Worm (Caenorhabditis elegans) whole organism, L3 larva: Measurements from ENCODE around the gene F20E11.17.

Experiments used
- R02D3.7 ChIP-seq: fragments of 150-350 bp; optimal IDR thresholded peaks from 2 replicates; lab custom pipeline; 2014; ENCODE audit warnings: missing biosample characterization, missing genetic modification characterization
- ZK546.5 ChIP-seq: sonication (generic microtip); optimal IDR thresholded peaks from 2 replicates; lab custom pipeline; 2017; ENCODE audit warnings: missing biosample characterization, missing genetic modification characterization
- aly-2 ChIP-seq: fragments of 150-350 bp; optimal IDR thresholded peaks from 2 replicates; lab custom pipeline; 2014; ENCODE audit warnings: missing biosample characterization, missing genetic modification characterization
- ceh-28 ChIP-seq: fragments of 150-350 bp; optimal IDR thresholded peaks from 2 replicates; lab custom pipeline; 2014; ENCODE audit warnings: missing biosample characterization, missing genetic modification reagents, missing genetic modification characterization
- ceh-9 ChIP-seq: sonication (generic microtip); optimal IDR thresholded peaks from 2 replicates; lab custom pipeline; 2018; ENCODE audit warnings: missing biosample characterization, missing genetic modification characterization
- daf-12 ChIP-seq: fragments of 150-350 bp; optimal IDR thresholded peaks from 2 replicates; lab custom pipeline; 2014; ENCODE audit warnings: missing biosample characterization, missing genetic modification reagents, missing genetic modification characterization
- egl-5 ChIP-seq: fragments of 150-350 bp; optimal IDR thresholded peaks from 2 replicates; lab custom pipeline; 2017; ENCODE audit warnings: missing biosample characterization, missing genetic modification reagents, missing genetic modification characterization, inconsistent platforms
- elt-2 ChIP-seq: sonication (generic microtip); optimal IDR thresholded peaks from 2 replicates; lab custom pipeline; 2016; ENCODE audit warnings: missing genetic modification reagents, mild to moderate bottlenecking, missing genetic modification characterization, missing compliant biosample characterization
- eor-1 ChIP-seq, 2 experiments: fragments of 150-350 bp; optimal IDR thresholded peaks; 2 replicates each; lab custom pipeline; 2014 to 2018; ENCODE audit warnings: missing biosample characterization in 2 of 2, missing genetic modification characterization in 2 of 2
- fkh-2 ChIP-seq: fragments of 150-350 bp; optimal IDR thresholded peaks from 2 replicates; lab custom pipeline; 2014; ENCODE audit warnings: missing biosample characterization, missing genetic modification reagents, missing genetic modification characterization
- fos-1 ChIP-seq: fragments of 150-350 bp; optimal IDR thresholded peaks from 2 replicates; lab custom pipeline; 2014; ENCODE audit warnings: missing biosample characterization, missing genetic modification characterization
- hmg-11 ChIP-seq: sonication (generic microtip); optimal IDR thresholded peaks from 2 replicates; lab custom pipeline; 2016; ENCODE audit warnings: missing genetic modification characterization, missing compliant biosample characterization
- jun-1 ChIP-seq: fragments of 150-350 bp; optimal IDR thresholded peaks from 2 replicates; lab custom pipeline; 2014; ENCODE audit warnings: missing biosample characterization, missing genetic modification reagents, missing genetic modification characterization
- lin-15B ChIP-seq: fragments of 150-350 bp; optimal IDR thresholded peaks from 2 replicates; lab custom pipeline; 2014; ENCODE audit warnings: missing biosample characterization, missing genetic modification characterization
- mdl-1 ChIP-seq: fragments of 150-350 bp; optimal IDR thresholded peaks from 2 replicates; lab custom pipeline; 2014; ENCODE audit warnings: missing biosample characterization, missing genetic modification characterization
- mml-1 ChIP-seq: fragments of 150-350 bp; sonication (generic microtip); optimal IDR thresholded peaks from 3 replicates; lab custom pipeline; 2014; ENCODE audit warnings: missing biosample characterization, missing genetic modification characterization
- nhr-11 ChIP-seq: fragments of 150-350 bp; optimal IDR thresholded peaks from 2 replicates; lab custom pipeline; 2014; ENCODE audit warnings: missing biosample characterization, missing genetic modification characterization
- nhr-12 ChIP-seq: fragments of 150-350 bp; optimal IDR thresholded peaks from 2 replicates; lab custom pipeline; 2014; ENCODE audit warnings: missing biosample characterization, missing genetic modification characterization
- nhr-23 ChIP-seq: fragments of 150-350 bp; optimal IDR thresholded peaks from 2 replicates; lab custom pipeline; 2014; ENCODE audit warnings: missing biosample characterization, missing genetic modification reagents, missing genetic modification characterization
- nhr-237 ChIP-seq: fragments of 150-350 bp; optimal IDR thresholded peaks from 2 replicates; lab custom pipeline; 2014; ENCODE audit warnings: missing biosample characterization, missing genetic modification characterization
- nhr-25 ChIP-seq: sonication (generic microtip); optimal IDR thresholded peaks from 2 replicates; lab custom pipeline; 2017; ENCODE audit warnings: missing biosample characterization, missing genetic modification characterization
- nhr-28 ChIP-seq: fragments of 150-350 bp; optimal IDR thresholded peaks from 2 replicates; lab custom pipeline; 2014; ENCODE audit warnings: missing biosample characterization, missing genetic modification characterization
- nhr-43 ChIP-seq: sonication (generic microtip); optimal IDR thresholded peaks from 2 replicates; lab custom pipeline; 2016; ENCODE audit warnings: mild to moderate bottlenecking, missing genetic modification characterization, missing compliant biosample characterization; ENCODE audit not compliant: poor library complexity, severe bottlenecking
- nhr-67 ChIP-seq: fragments of 150-350 bp; optimal IDR thresholded peaks from 2 replicates; lab custom pipeline; 2014; ENCODE audit warnings: missing biosample characterization, missing genetic modification characterization
- nhr-76 ChIP-seq: fragments of 150-350 bp; sonication (generic microtip); optimal IDR thresholded peaks from 5 replicates; lab custom pipeline; 2014; ENCODE audit warnings: missing biosample characterization, missing genetic modification characterization
- nhr-77 ChIP-seq: fragments of 150-350 bp; optimal IDR thresholded peaks from 2 replicates; lab custom pipeline; 2014; ENCODE audit warnings: missing biosample characterization, missing genetic modification characterization
- sea-2 ChIP-seq: fragments of 150-350 bp; sonication (generic microtip); optimal IDR thresholded peaks from 4 replicates; lab custom pipeline; 2014; ENCODE audit warnings: missing biosample characterization, missing genetic modification reagents, missing genetic modification characterization
- snpc-4 ChIP-seq: fragments of 150-350 bp; optimal IDR thresholded peaks from 2 replicates; lab custom pipeline; 2014; ENCODE audit warnings: missing biosample characterization, missing genetic modification characterization
- unc-39 ChIP-seq: sonication (generic microtip); optimal IDR thresholded peaks from 4 replicates; lab custom pipeline; 2017; ENCODE audit warnings: missing biosample characterization, missing genetic modification characterization
- unc-62 ChIP-seq: fragments of 150-350 bp; sonication (generic microtip); optimal IDR thresholded peaks from 4 replicates; lab custom pipeline; 2014; ENCODE audit warnings: missing biosample characterization, missing genetic modification reagents, missing genetic modification characterization
- ztf-11 ChIP-seq: fragments of 150-350 bp; optimal IDR thresholded peaks from 2 replicates; lab custom pipeline; 2014; ENCODE audit warnings: missing biosample characterization, missing genetic modification characterization

Gene F20E11.17

DNA sequence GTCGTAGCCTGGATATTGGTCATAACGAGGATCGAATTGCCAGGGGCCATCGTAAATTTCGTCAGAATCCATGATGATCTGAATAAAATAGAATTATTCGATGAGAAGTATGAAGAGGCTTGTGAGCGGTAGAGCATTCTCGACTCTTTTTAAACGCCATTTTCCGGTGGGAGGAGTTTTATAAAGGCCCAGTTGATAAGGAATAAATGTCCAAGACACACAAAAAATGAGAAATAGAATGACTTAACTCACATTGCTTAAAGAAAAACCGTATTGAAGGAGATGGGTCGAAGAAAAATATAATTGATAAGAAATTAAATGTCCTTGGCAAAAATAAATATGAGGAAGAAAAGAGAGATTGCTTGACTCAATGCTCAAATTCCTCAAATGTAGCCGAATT, at the start of gene F20E11.17:
F20E11.17 (minus strand) TSS at position 101 of the 400 bp plus-strand sequence.
- TF ChIP-seq nhr-25 (tag; lab: Kevin White, UChicago) (no peak), nhr-77 (tag; lab: Kevin White, UChicago) (no peak), mml-1 (tag; lab: Kevin White, UChicago) (no peak)
- TF ChIP-seq, all 47 proteins: peak for 0

DNA sequence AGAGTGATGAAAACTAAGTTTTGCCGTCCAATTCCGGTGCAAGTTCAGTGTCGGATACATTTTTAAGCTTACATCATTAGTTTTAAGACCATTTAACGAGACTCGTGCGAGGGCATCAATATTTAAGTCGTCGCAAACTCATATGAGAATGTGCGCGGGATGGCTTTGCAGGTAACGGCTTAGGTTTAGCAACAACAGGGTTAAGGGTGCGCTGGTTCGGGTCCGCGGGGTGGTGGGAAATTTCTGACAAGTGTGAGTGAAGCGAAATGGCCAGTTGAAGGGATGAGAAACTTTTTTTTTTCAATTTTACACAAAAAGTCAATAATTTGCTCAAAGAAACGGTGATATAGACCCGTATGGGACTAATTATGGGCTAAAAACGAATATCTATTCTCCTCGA, 44.8 kb upstream of the F20E11.17 start:
- no peak for TF ChIP-seq ceh-9 (tag; lab: Kevin White, UChicago)
- no peak for TF ChIP-seq nhr-12 (tag; lab: Kevin White, UChicago)
- TF ChIP-seq nhr-76 (tag; lab: Kevin White, UChicago) = no peak
- TF ChIP-seq snpc-4 (tag; lab: Kevin White, UChicago) = no peak
- no peak for TF ChIP-seq unc-62 (GFP tag; lab: Kevin White, UChicago)
- TF ChIP-seq nhr-43 (tag; lab: Kevin White, UChicago) = no peak
- no peak for TF ChIP-seq ZK546.5 (tag; lab: Kevin White, UChicago)
- TF ChIP-seq, all 47 proteins: peak for 0

- TF ChIP-seq mdl-1 (tag; lab: Kevin White, UChicago) (no peak), ceh-9 (tag; lab: Kevin White, UChicago) (no peak), nhr-11 (tag; lab: Kevin White, UChicago) (no peak), nhr-67 (tag; lab: Kevin White, UChicago) (no peak), eor-1 (tag; optimal IDR thresholded peaks at IDR 0.05; lab: Kevin White, UChicago) (no peak)
These were observed 43.7 kb upstream of the F20E11.17 start for ce11 chrV:17512763-17513162.

- TF ChIP-seq nhr-11 (tag; lab: Kevin White, UChicago) (no peak), lin-15B (tag; lab: Kevin White, UChicago) (no peak)
- TF ChIP-seq, all 47 proteins: peak for 0
These were observed 39.4 kb upstream of the F20E11.17 start, which contains the start of gene srw-32 for ce11 chrV:17508493-17508892. Gene srw-32 (plus strand): TSS chrV:17508793.

- TF ChIP-seq sea-2 (GFP tag; lab: Kevin White, UChicago) (no peak), fkh-2 (tag; lab: Kevin White, UChicago) (no peak), unc-39 (tag; lab: Kevin White, UChicago) (no peak), nhr-23 (tag; lab: Kevin White, UChicago) (no peak), nhr-77 (tag; lab: Kevin White, UChicago) (no peak), nhr-12 (tag; lab: Kevin White, UChicago) (no peak), R02D3.7 (tag; lab: Kevin White, UChicago) (no peak), fos-1 (tag; lab: Kevin White, UChicago) (no peak), nhr-76 (tag; lab: Kevin White, UChicago) (no peak), nhr-28 (tag; lab: Kevin White, UChicago) (no peak), hmg-11 (tag; lab: Kevin White, UChicago) (no peak), nhr-237 (tag; lab: Kevin White, UChicago) (no peak), ztf-11 (tag; lab: Kevin White, UChicago) (no peak), jun-1 (tag; lab: Kevin White, UChicago) (no peak), lin-15B (tag; lab: Kevin White, UChicago) (no peak), ZK546.5 (tag; lab: Kevin White, UChicago) (no peak), mml-1 (tag; lab: Kevin White, UChicago) (no peak), elt-2 (tag; lab: Kevin White, UChicago) (no peak), ceh-28 (tag; lab: Kevin White, UChicago) (no peak), daf-12 (tag; lab: Kevin White, UChicago) (no peak)
These were observed 37.2 kb upstream of the F20E11.17 start, which contains the start of gene srw-31 for ce11 chrV:17506289-17506688. Gene srw-31 (plus strand): TSS chrV:17506589.

ce11 chrV:17500055-17500454, 31.0 kb upstream of the F20E11.17 start:
- TF ChIP-seq nhr-28 (tag; lab: Kevin White, UChicago) (no peak), aly-2 (tag; lab: Kevin White, UChicago) (no peak), ZK546.5 (tag; lab: Kevin White, UChicago) (no peak), egl-5 (tag; lab: Kevin White, UChicago) (no peak), ceh-9 (tag; lab: Kevin White, UChicago) (no peak)
- TF ChIP-seq, all 47 proteins: peak for 0
